Worm (Caenorhabditis elegans) whole organism, L3 larva: ENCODE measurements around the gene nsph-1.1.

Experiments used
- R02D3.7 ChIP-seq: fragments of 150-350 bp; optimal IDR thresholded peaks from 2 replicates; lab custom pipeline; 2014; ENCODE audit warnings: missing biosample characterization, missing genetic modification characterization
- ZK546.5 ChIP-seq: sonication (generic microtip); optimal IDR thresholded peaks from 2 replicates; lab custom pipeline; 2017; ENCODE audit warnings: missing biosample characterization, missing genetic modification characterization
- ama-1 ChIP-seq: fragments of 150-350 bp; optimal IDR thresholded peaks from 2 replicates; lab custom pipeline; 2018
- ceh-9 ChIP-seq: sonication (generic microtip); optimal IDR thresholded peaks from 2 replicates; lab custom pipeline; 2018; ENCODE audit warnings: missing biosample characterization, missing genetic modification characterization
- egl-5 ChIP-seq: fragments of 150-350 bp; optimal IDR thresholded peaks from 2 replicates; lab custom pipeline; 2017; ENCODE audit warnings: missing biosample characterization, missing genetic modification reagents, missing genetic modification characterization, inconsistent platforms
- elt-2 ChIP-seq: sonication (generic microtip); optimal IDR thresholded peaks from 2 replicates; lab custom pipeline; 2016; ENCODE audit warnings: missing genetic modification reagents, mild to moderate bottlenecking, missing genetic modification characterization, missing compliant biosample characterization
- eor-1 ChIP-seq, 2 experiments: fragments of 150-350 bp; optimal IDR thresholded peaks; 2 replicates each; lab custom pipeline; 2014 to 2018; ENCODE audit warnings: missing biosample characterization in 2 of 2, missing genetic modification characterization in 2 of 2
- fkh-10 ChIP-seq: sonication (generic microtip); optimal IDR thresholded peaks from 2 replicates; lab custom pipeline; 2017; ENCODE audit warnings: missing biosample characterization, missing genetic modification reagents, missing genetic modification characterization
- fkh-2 ChIP-seq: fragments of 150-350 bp; optimal IDR thresholded peaks from 2 replicates; lab custom pipeline; 2014; ENCODE audit warnings: missing biosample characterization, missing genetic modification reagents, missing genetic modification characterization
- fos-1 ChIP-seq: fragments of 150-350 bp; optimal IDR thresholded peaks from 2 replicates; lab custom pipeline; 2014; ENCODE audit warnings: missing biosample characterization, missing genetic modification characterization
- hmg-11 ChIP-seq: sonication (generic microtip); optimal IDR thresholded peaks from 2 replicates; lab custom pipeline; 2016; ENCODE audit warnings: missing genetic modification characterization, missing compliant biosample characterization
- lin-15B ChIP-seq: fragments of 150-350 bp; optimal IDR thresholded peaks from 2 replicates; lab custom pipeline; 2014; ENCODE audit warnings: missing biosample characterization, missing genetic modification characterization
- lin-39 ChIP-seq: fragments of 150-350 bp; optimal IDR thresholded peaks from 2 replicates; lab custom pipeline; 2018; ENCODE audit warnings: missing biosample characterization, missing genetic modification reagents, missing genetic modification characterization
- mdl-1 ChIP-seq: fragments of 150-350 bp; optimal IDR thresholded peaks from 2 replicates; lab custom pipeline; 2014; ENCODE audit warnings: missing biosample characterization, missing genetic modification characterization
- mml-1 ChIP-seq: fragments of 150-350 bp; sonication (generic microtip); optimal IDR thresholded peaks from 3 replicates; lab custom pipeline; 2014; ENCODE audit warnings: missing biosample characterization, missing genetic modification characterization
- nfya-1 ChIP-seq: sonication (generic microtip); optimal IDR thresholded peaks from 2 replicates; lab custom pipeline; 2017; ENCODE audit warnings: missing genetic modification characterization, mild to moderate bottlenecking, missing compliant biosample characterization, antibody characterized with exemption, moderate library complexity; ENCODE audit not compliant: insufficient read depth
- nhr-11 ChIP-seq: fragments of 150-350 bp; optimal IDR thresholded peaks from 2 replicates; lab custom pipeline; 2014; ENCODE audit warnings: missing biosample characterization, missing genetic modification characterization
- nhr-23 ChIP-seq: fragments of 150-350 bp; optimal IDR thresholded peaks from 2 replicates; lab custom pipeline; 2014; ENCODE audit warnings: missing biosample characterization, missing genetic modification reagents, missing genetic modification characterization
- nhr-237 ChIP-seq: fragments of 150-350 bp; optimal IDR thresholded peaks from 2 replicates; lab custom pipeline; 2014; ENCODE audit warnings: missing biosample characterization, missing genetic modification characterization
- nhr-25 ChIP-seq: sonication (generic microtip); optimal IDR thresholded peaks from 2 replicates; lab custom pipeline; 2017; ENCODE audit warnings: missing biosample characterization, missing genetic modification characterization
- nhr-28 ChIP-seq: fragments of 150-350 bp; optimal IDR thresholded peaks from 2 replicates; lab custom pipeline; 2014; ENCODE audit warnings: missing biosample characterization, missing genetic modification characterization
- nhr-43 ChIP-seq: sonication (generic microtip); optimal IDR thresholded peaks from 2 replicates; lab custom pipeline; 2016; ENCODE audit warnings: mild to moderate bottlenecking, missing genetic modification characterization, missing compliant biosample characterization; ENCODE audit not compliant: poor library complexity, severe bottlenecking
- nhr-76 ChIP-seq: fragments of 150-350 bp; sonication (generic microtip); optimal IDR thresholded peaks from 5 replicates; lab custom pipeline; 2014; ENCODE audit warnings: missing biosample characterization, missing genetic modification characterization
- nhr-77 ChIP-seq: fragments of 150-350 bp; optimal IDR thresholded peaks from 2 replicates; lab custom pipeline; 2014; ENCODE audit warnings: missing biosample characterization, missing genetic modification characterization
- pha-4 ChIP-seq: fragments of 150-350 bp; optimal IDR thresholded peaks from 2 replicates; lab custom pipeline; 2014; ENCODE audit warnings: missing biosample characterization, missing genetic modification reagents, missing genetic modification characterization
- sea-2 ChIP-seq: fragments of 150-350 bp; sonication (generic microtip); optimal IDR thresholded peaks from 4 replicates; lab custom pipeline; 2014; ENCODE audit warnings: missing biosample characterization, missing genetic modification reagents, missing genetic modification characterization
- snpc-4 ChIP-seq: fragments of 150-350 bp; optimal IDR thresholded peaks from 2 replicates; lab custom pipeline; 2014; ENCODE audit warnings: missing biosample characterization, missing genetic modification characterization
- tbx-2 ChIP-seq: sonication (generic microtip); optimal IDR thresholded peaks from 2 replicates; lab custom pipeline; 2016; ENCODE audit warnings: mild to moderate bottlenecking, missing genetic modification characterization, missing compliant biosample characterization
- unc-62 ChIP-seq: fragments of 150-350 bp; sonication (generic microtip); optimal IDR thresholded peaks from 4 replicates; lab custom pipeline; 2014; ENCODE audit warnings: missing biosample characterization, missing genetic modification reagents, missing genetic modification characterization
- zag-1 ChIP-seq: fragments of 150-350 bp; optimal IDR thresholded peaks from 2 replicates; lab custom pipeline; 2014; ENCODE audit warnings: missing biosample characterization, missing genetic modification characterization
- ztf-11 ChIP-seq: fragments of 150-350 bp; optimal IDR thresholded peaks from 2 replicates; lab custom pipeline; 2014; ENCODE audit warnings: missing biosample characterization, missing genetic modification characterization
- ztf-4 ChIP-seq: fragments of 150-350 bp; optimal IDR thresholded peaks from 2 replicates; lab custom pipeline; 2014; ENCODE audit warnings: missing biosample characterization, missing genetic modification characterization

nsph-1.1 gene

ce11 chrII:8796391-8796790, 29.8 kb downstream of the nsph-1.1 start:
- no peak for TF ChIP-seq eor-1 (tag; optimal IDR thresholded peaks at IDR 0.05; lab: Kevin White, UChicago)
- no peak for TF ChIP-seq sea-2
- TF ChIP-seq egl-5: peak; percentile 78
- peak; percentile 91 for TF ChIP-seq tbx-2 (tag; lab: Kevin White, UChicago)
- TF ChIP-seq hmg-11 (tag; lab: Kevin White, UChicago): peak; percentile 56
- peak; percentile 35 for TF ChIP-seq R02D3.7
- TF ChIP-seq fkh-10 (GFP tag; lab: Kevin White, UChicago): peak; percentile 89
- peak; percentile 80 for TF ChIP-seq nfya-1 (tag; lab: Kevin White, UChicago)
- no peak for TF ChIP-seq ceh-9
- TF ChIP-seq ama-1 (lab: Kevin White, UChicago): no peak
- TF ChIP-seq pha-4: no peak
- no peak for TF ChIP-seq fkh-2 (tag; lab: Kevin White, UChicago)
- TF ChIP-seq ztf-4: no peak
- no peak for TF ChIP-seq nhr-43
- peak; percentile 14 for TF ChIP-seq snpc-4 (tag; lab: Kevin White, UChicago)
- peak; percentile 38 for TF ChIP-seq unc-62 (GFP tag; lab: Kevin White, UChicago)
- TF ChIP-seq nhr-28 (tag; lab: Kevin White, UChicago): no peak
- no peak for TF ChIP-seq zag-1
- TF ChIP-seq mdl-1 (tag; lab: Kevin White, UChicago): peak; percentile 50
- no peak for TF ChIP-seq nhr-237 (tag; lab: Kevin White, UChicago)
- TF ChIP-seq lin-39 (tag; lab: Kevin White, UChicago): peak; percentile 84
- TF ChIP-seq lin-15B (tag; lab: Kevin White, UChicago): peak; percentile 12
- TF ChIP-seq ZK546.5: no peak
- TF ChIP-seq fos-1 (tag; lab: Kevin White, UChicago): no peak
- peak; percentile 28 for TF ChIP-seq nhr-11 (tag; lab: Kevin White, UChicago)

- TF ChIP-seq lin-39 (tag; lab: Kevin White, UChicago): peak; percentile 47
- TF ChIP-seq nhr-43: no peak
- peak; percentile 86 for TF ChIP-seq unc-62 (GFP tag; lab: Kevin White, UChicago)
These were observed 33.1 kb downstream of the nsph-1.1 start for ce11 chrII:8799725-8800124.

- TF ChIP-seq nhr-25 (no peak), nhr-77 (tag; lab: Kevin White, UChicago) (no peak), fos-1 (tag; lab: Kevin White, UChicago) (no peak), nhr-23 (tag; lab: Kevin White, UChicago) (no peak), nhr-11 (tag; lab: Kevin White, UChicago) (no peak), ZK546.5 (no peak)
These were observed 34.3 kb downstream of the nsph-1.1 start, which contains the start of gene appg-2 for ce11 chrII:8800830-8801229. TSS of gene appg-2 (plus strand) at chrII:8801130.

DNA sequence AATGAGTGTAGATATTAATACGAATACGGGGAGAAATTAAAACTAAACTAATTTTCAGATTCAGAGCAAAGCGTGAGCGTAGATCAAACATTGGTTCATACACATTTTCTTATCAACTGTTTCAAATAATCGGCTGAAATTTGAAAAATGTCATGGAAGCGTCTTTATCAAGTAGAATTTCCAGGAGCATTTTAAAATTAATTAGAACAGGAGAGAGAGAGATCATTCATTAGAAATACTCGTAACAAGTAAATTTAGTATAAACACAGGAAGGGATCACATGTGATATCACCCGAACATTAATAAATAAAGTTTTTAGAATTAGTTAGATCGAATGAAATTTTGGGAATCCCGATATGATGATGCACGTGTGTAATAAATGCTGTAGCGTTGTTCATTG, 40.3 kb downstream of the nsph-1.1 start, which contains the start of gene pho-13:
pho-13 (minus strand) TSS at position 101 of the 400 bp plus-strand sequence.
- no peak for TF ChIP-seq R02D3.7
- no peak for TF ChIP-seq nfya-1 (tag; lab: Kevin White, UChicago)
- peak; percentile 6 for TF ChIP-seq elt-2 (tag; lab: Kevin White, UChicago)
- TF ChIP-seq, all 47 proteins: peak for 1

ce11 chrII:8808482-8808881, 41.9 kb downstream of the nsph-1.1 start, which contains the start of gene F07H5.10:
TSS of gene F07H5.10 (minus strand) at chrII:8808582.
- no peak for TF ChIP-seq nhr-76 (tag; lab: Kevin White, UChicago)
- TF ChIP-seq lin-39 (tag; lab: Kevin White, UChicago): no peak
- TF ChIP-seq lin-15B (tag; lab: Kevin White, UChicago): no peak
- TF ChIP-seq sea-2: no peak
- no peak for TF ChIP-seq pha-4
- no peak for TF ChIP-seq mml-1 (tag; lab: Kevin White, UChicago)
- no peak for TF ChIP-seq fkh-2 (tag; lab: Kevin White, UChicago)
- no peak for TF ChIP-seq nhr-43
- no peak for TF ChIP-seq ztf-11 (tag; lab: Kevin White, UChicago)
- no peak for TF ChIP-seq fkh-10 (GFP tag; lab: Kevin White, UChicago)
- TF ChIP-seq nhr-25: no peak
- no peak for TF ChIP-seq tbx-2 (tag; lab: Kevin White, UChicago)
- no peak for TF ChIP-seq unc-62 (GFP tag; lab: Kevin White, UChicago)
